Worm (Caenorhabditis elegans) whole organism, late embryonic: ENCODE data around the gene col-17.

Experiments used
- ama-1 ChIP-seq: fragments of 150-350 bp; optimal IDR thresholded peaks from 2 replicates; lab custom pipeline; 2014
- ets-4 ChIP-seq: sonication (generic microtip); optimal IDR thresholded peaks from 2 replicates; lab custom pipeline; 2016; ENCODE audit warnings: missing genetic modification characterization, missing compliant biosample characterization
- pha-4 ChIP-seq: fragments of 150-350 bp; optimal IDR thresholded peaks from 2 replicates; lab custom pipeline; 2018; ENCODE audit warnings: missing biosample characterization, missing genetic modification reagents, missing genetic modification characterization
- unc-3 ChIP-seq, 2 experiments: fragments of 200-800 bp in 1 of 2; sonication (Bioruptor generic) in 1 of 2; sonication (generic microtip) in 1 of 2; conservative IDR thresholded peaks in 1 of 2; optimal IDR thresholded peaks in 1 of 2; 2 replicates each; pipeline versions ENCODE4 v1.3.6 to Lab custom; 2016 to 2022; ENCODE audit warnings: missing compliant biosample characterization in 2 of 2, missing genetic modification characterization in 2 of 2, missing genetic modification reagents in 1 of 2

- TF ChIP-seq unc-3 (GFP tag; conservative IDR thresholded peaks at IDR 0.05; lab: Robert Waterston, UW) (no peak), unc-3 (tag; optimal IDR thresholded peaks at IDR 0.05; lab: Kevin White, UChicago) (no peak), ets-4 (tag; lab: Kevin White, UChicago) (no peak), ama-1 (lab: Kevin White, UChicago) (no peak), pha-4 (tag; lab: Kevin White, UChicago) (no peak)
Observed at ce11 chrII:4855489-4855888, 11.9 kb downstream of the col-17 start.
